Worm (Caenorhabditis elegans): ENCODE data around the gene tut-2.

The tut-2 gene

DNA sequence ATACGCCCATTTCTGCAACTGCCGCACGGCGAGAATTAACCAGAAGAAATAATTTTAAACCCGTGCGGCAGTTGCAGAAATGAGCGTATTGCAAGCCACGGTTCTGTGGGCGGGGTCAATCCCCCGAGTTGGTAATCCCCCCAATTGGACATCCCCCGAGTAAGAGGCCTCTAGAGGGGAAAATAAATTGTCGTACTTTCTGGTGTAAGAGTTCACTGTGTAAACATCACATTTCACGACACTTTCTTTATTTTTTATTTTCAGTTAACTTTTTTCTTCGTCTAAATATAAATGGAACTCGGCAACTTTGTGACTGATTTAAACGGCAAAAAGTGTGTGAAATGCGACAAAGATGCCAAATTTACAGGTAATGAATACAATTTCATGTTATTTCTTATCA lies at the start of gene tut-2:
TSS of gene tut-2 (plus strand) at position 277 of the 400 bp plus-strand sequence.
- TF ChIP-seq rnt-1 (tag; optimal IDR thresholded peaks at IDR 0.05) (no peak), elt-2 (tag; optimal IDR thresholded peaks at IDR 0.05) (no peak), nfya-1 (tag; optimal IDR thresholded peaks at IDR 0.05) (peak; percentile 30)

DNA sequence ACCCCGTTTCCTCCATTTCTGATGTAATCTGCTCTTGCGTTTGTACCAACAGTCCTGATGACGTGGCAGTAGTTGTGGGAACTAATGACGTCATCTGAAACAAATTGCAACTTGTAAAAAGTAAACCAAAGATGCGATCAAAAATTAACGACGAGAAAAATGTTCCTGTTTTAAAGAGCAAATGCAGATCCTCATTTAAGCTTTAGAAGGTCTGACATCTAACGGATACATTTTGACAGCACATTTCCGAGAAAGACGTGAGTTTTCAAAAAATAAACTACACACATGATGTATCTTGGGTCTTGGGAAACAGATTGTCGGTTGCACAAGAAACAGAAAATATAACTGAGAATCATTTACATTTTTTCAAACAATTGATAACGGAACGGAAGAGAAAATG lies 42.5 kb upstream of the tut-2 start, which contains the start of gene H09F14.1:
TSS of gene H09F14.1 (minus strand) at position 101 of the 400 bp plus-strand sequence.
- TF ChIP-seq K02D7.2 (tag; optimal IDR thresholded peaks at IDR 0.05) (no peak), ceh-48 (tag; optimal IDR thresholded peaks at IDR 0.05) (no peak), odd-2 (tag; optimal IDR thresholded peaks at IDR 0.05) (no peak), zip-5 (tag; optimal IDR thresholded peaks at IDR 0.05) (no peak), ceh-31 (tag; optimal IDR thresholded peaks at IDR 0.05) (no peak), elt-2 (tag; optimal IDR thresholded peaks at IDR 0.05) (no peak), lin-11 (tag; optimal IDR thresholded peaks at IDR 0.05) (no peak), sdc-2 (tag; optimal IDR thresholded peaks at IDR 0.05) (no peak), ceh-2 (tag; optimal IDR thresholded peaks at IDR 0.05) (no peak), ztf-16 (tag; optimal IDR thresholded peaks at IDR 0.05) (no peak), unc-55 (GFP tag; optimal IDR thresholded peaks at IDR 0.05) (no peak), unc-42 (tag; optimal IDR thresholded peaks at IDR 0.05) (no peak), ceh-18 (tag; optimal IDR thresholded peaks at IDR 0.05) (no peak), hlh-15 (tag; optimal IDR thresholded peaks at IDR 0.05) (no peak), nhr-232 (tag; optimal IDR thresholded peaks at IDR 0.05) (no peak), hlh-30 (tag; optimal IDR thresholded peaks at IDR 0.05; ENCODE audit: insufficient read depth) (no peak), ceh-9 (tag; optimal IDR thresholded peaks at IDR 0.05) (no peak)

DNA sequence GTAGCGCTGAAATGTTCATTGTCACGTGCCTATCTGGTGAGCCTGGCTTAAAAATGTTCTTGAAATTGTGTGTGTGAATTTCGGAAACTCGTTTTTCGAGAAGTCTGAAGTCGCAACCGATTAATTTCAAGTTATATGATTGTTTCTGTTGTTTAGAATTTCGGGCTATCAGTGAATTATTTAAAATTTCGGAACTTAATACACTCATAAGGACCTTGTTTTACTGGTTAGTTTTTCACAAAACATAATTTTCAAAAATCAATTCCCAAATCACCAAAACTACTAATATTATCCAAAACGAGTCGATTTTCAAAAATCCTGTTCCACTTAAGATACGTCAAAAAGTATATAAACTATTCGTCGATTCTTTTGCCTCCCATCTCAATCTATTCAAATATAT lies 27.5 kb upstream of the tut-2 start:
- no peak for TF ChIP-seq ets-4 (tag; optimal IDR thresholded peaks at IDR 0.05)
- no peak for TF ChIP-seq ceh-2 (tag; optimal IDR thresholded peaks at IDR 0.05)
- TF ChIP-seq unc-3 (GFP tag; conservative IDR thresholded peaks at IDR 0.05), result no peak
- no peak for TF ChIP-seq unc-3 (tag; optimal IDR thresholded peaks at IDR 0.05)
- no peak for TF ChIP-seq ttx-3 (tag; optimal IDR thresholded peaks at IDR 0.05)
- TF ChIP-seq pag-3 (tag; optimal IDR thresholded peaks at IDR 0.05; ENCODE audit: borderline replicate concordance), result no peak
- TF ChIP-seq nfya-1 (tag; optimal IDR thresholded peaks at IDR 0.05), result no peak
- no peak for TF ChIP-seq pqm-1 (tag; optimal IDR thresholded peaks at IDR 0.05)
- no peak for TF ChIP-seq lim-6 (tag; optimal IDR thresholded peaks at IDR 0.05)
- TF ChIP-seq odd-2 (tag; optimal IDR thresholded peaks at IDR 0.05), result no peak
- no peak for TF ChIP-seq sox-2 (GFP tag; IDR thresholded peaks at IDR 0.05)
- no peak for TF ChIP-seq hlh-13 (GFP tag; optimal IDR thresholded peaks at IDR 0.05)
- no peak for TF ChIP-seq gmeb-2 (tag; optimal IDR thresholded peaks at IDR 0.05)
- no peak for TF ChIP-seq ceh-18 (tag; optimal IDR thresholded peaks at IDR 0.05)
- TF ChIP-seq tbx-7 (tag; optimal IDR thresholded peaks at IDR 0.05), result no peak
- no peak for TF ChIP-seq dve-1 (tag; optimal IDR thresholded peaks at IDR 0.05)
- no peak for TF ChIP-seq madf-2 (tag; optimal IDR thresholded peaks at IDR 0.05)
- no peak for TF ChIP-seq ztf-16 (tag; optimal IDR thresholded peaks at IDR 0.05)
- no peak for TF ChIP-seq eyg-1 (tag; optimal IDR thresholded peaks at IDR 0.05)

DNA sequence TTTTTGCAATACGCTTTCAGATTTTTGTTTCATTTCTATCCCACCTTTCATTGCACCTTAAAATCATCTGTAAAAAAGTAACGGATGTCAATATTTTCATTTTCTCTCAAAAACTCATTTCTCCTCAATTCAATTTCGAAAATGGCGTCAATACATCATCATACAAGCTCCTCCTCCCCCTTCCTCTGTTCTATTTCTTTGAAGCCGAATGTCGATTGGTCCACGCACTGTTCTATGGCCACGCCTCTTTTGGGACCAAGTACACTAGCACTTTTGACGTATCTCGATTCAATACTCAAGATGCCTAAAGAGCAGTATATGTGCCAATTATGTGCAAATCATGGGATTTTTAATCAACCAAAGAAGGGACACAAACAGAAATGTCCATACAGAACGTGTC lies 25.3 kb upstream of the tut-2 start, which contains the start of gene mab-23:
TSS of gene mab-23 (plus strand) at position 301 of the 400 bp plus-strand sequence.
- TF ChIP-seq pha-2 (tag; optimal IDR thresholded peaks at IDR 0.05) (no peak), elt-2 (tag; optimal IDR thresholded peaks at IDR 0.05) (no peak), eyg-1 (tag; optimal IDR thresholded peaks at IDR 0.05) (no peak), sox-4 (tag; optimal IDR thresholded peaks at IDR 0.05) (no peak), unc-86 (tag; optimal IDR thresholded peaks at IDR 0.05) (no peak), hlh-15 (tag; optimal IDR thresholded peaks at IDR 0.05) (no peak)

DNA sequence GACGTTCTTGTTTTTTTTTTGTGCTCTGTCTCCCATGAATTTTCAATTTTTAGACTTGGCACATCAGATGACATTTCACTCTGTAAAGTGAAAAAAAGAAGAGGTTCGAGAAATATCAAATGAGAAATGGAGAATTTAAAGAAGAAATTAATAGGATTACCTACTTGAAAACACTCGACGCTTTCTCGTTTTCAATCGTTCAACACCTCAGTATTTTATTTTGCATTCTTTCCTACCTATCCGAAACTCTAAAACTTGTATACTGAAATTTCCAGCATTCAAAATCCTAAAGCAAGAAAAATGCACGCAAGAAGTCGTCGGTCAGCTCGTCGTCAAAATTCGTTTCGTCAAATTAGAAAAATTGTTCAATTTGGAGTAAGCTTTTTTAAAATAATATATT lies 22.3 kb upstream of the tut-2 start, which contains the start of gene kvs-2:
TSS of gene kvs-2 (plus strand) at position 301 of the 400 bp plus-strand sequence.
- TF ChIP-seq eyg-1 (tag; optimal IDR thresholded peaks at IDR 0.05) (no peak), K02D7.2 (tag; optimal IDR thresholded peaks at IDR 0.05) (no peak), hlh-13 (GFP tag; optimal IDR thresholded peaks at IDR 0.05) (no peak), pat-9 (tag; optimal IDR thresholded peaks at IDR 0.05) (no peak), ceh-45 (GFP tag; IDR thresholded peaks at IDR 0.05) (no peak), dve-1 (tag; optimal IDR thresholded peaks at IDR 0.05) (no peak), ceh-18 (tag; optimal IDR thresholded peaks at IDR 0.05) (no peak), ceh-34 (tag; optimal IDR thresholded peaks at IDR 0.05) (no peak), rnt-1 (tag; optimal IDR thresholded peaks at IDR 0.05) (no peak), sox-4 (tag; optimal IDR thresholded peaks at IDR 0.05) (no peak), pha-2 (tag; optimal IDR thresholded peaks at IDR 0.05) (no peak), C38D4.7 (GFP tag; optimal IDR thresholded peaks at IDR 0.05) (no peak), hlh-8 (tag; optimal IDR thresholded peaks at IDR 0.05) (no peak), ceh-22 (tag; optimal IDR thresholded peaks at IDR 0.05) (no peak), unc-55 (GFP tag; optimal IDR thresholded peaks at IDR 0.05) (no peak)

Measured in whole organism, late embryonic.